Fruit fly (Drosophila melanogaster): ENCODE results near the gene CG7519.
A peak's percentile ranks its signal among the peaks of the same experiment; 100 is the strongest.

Gene CG7519

dm6 chr3L:21458736-21459135, 34.1 kb upstream of the CG7519 start:
- TF ChIP-seq EcR (GFP tag; optimal IDR thresholded peaks at IDR 0.05) = no peak
- TF ChIP-seq Ets98B (GFP tag; IDR thresholded peaks at IDR 0.05) = no peak
- TF ChIP-seq CG15710 (tag; optimal IDR thresholded peaks at IDR 0.05) = no peak
- no peak for TF ChIP-seq CG9948 (tag; optimal IDR thresholded peaks at IDR 0.05)
- no peak for TF ChIP-seq CG12605 (GFP tag; IDR thresholded peaks at IDR 0.05)
- TF ChIP-seq Snoo (tag; optimal IDR thresholded peaks at IDR 0.05) = no peak
- TF ChIP-seq CG34367 (tag; optimal IDR thresholded peaks at IDR 0.05) = no peak

dm6 chr3L:21460149-21460873, 32.6 kb upstream of the CG7519 start:
- TF ChIP-seq CG32121 (GFP tag; IDR thresholded peaks at IDR 0.05) (no peak), CG10348 (GFP tag; IDR thresholded peaks at IDR 0.05) (no peak), CG13204 (GFP tag; optimal IDR thresholded peaks at IDR 0.05) (no peak), rn (GFP tag; IDR thresholded peaks at IDR 0.05) (no peak), CG4496 (GFP tag; IDR thresholded peaks at IDR 0.05) (no peak), CG9948 (tag; optimal IDR thresholded peaks at IDR 0.05) (no peak), Snoo (tag; optimal IDR thresholded peaks at IDR 0.05) (no peak), Ets98B (GFP tag; IDR thresholded peaks at IDR 0.05) (no peak), fd96Ca (GFP tag; IDR thresholded peaks at IDR 0.05) (no peak), Pif1A (GFP tag; optimal IDR thresholded peaks at IDR 0.05) (no peak), CG8301 (tag; optimal IDR thresholded peaks at IDR 0.05) (no peak), CG15710 (tag; optimal IDR thresholded peaks at IDR 0.05) (no peak), CG14655 (GFP tag; optimal IDR thresholded peaks at IDR 0.05) (no peak), CG12605 (GFP tag; IDR thresholded peaks at IDR 0.05) (no peak), CG8159 (tag; optimal IDR thresholded peaks at IDR 0.05) (no peak), EcR (GFP tag; optimal IDR thresholded peaks at IDR 0.05) (no peak), CG17806 (tag; optimal IDR thresholded peaks at IDR 0.05) (no peak)

dm6 chr3L:21462860-21463259, 30.0 kb upstream of the CG7519 start:
- TF ChIP-seq CG12605 (GFP tag; IDR thresholded peaks at IDR 0.05) (no peak), CG14655 (GFP tag; optimal IDR thresholded peaks at IDR 0.05) (peak; percentile 15), Pif1B (GFP tag; optimal IDR thresholded peaks at IDR 0.05) (no peak)

dm6 chr3L:21464240-21464639, 28.6 kb upstream of the CG7519 start:
- TF ChIP-seq CG10348 (GFP tag; IDR thresholded peaks at IDR 0.05) (no peak), CG4496 (GFP tag; IDR thresholded peaks at IDR 0.05) (no peak), Ets98B (GFP tag; IDR thresholded peaks at IDR 0.05) (no peak), CG12605 (GFP tag; IDR thresholded peaks at IDR 0.05) (no peak), CG9948 (tag; optimal IDR thresholded peaks at IDR 0.05) (no peak), gl (tag; optimal IDR thresholded peaks at IDR 0.05) (no peak), Snoo (tag; optimal IDR thresholded peaks at IDR 0.05) (no peak), Pif1A (GFP tag; optimal IDR thresholded peaks at IDR 0.05) (peak; percentile 21), CG14655 (GFP tag; optimal IDR thresholded peaks at IDR 0.05) (no peak), CG8159 (tag; optimal IDR thresholded peaks at IDR 0.05) (no peak), CG17806 (tag; optimal IDR thresholded peaks at IDR 0.05) (no peak), EcR (GFP tag; optimal IDR thresholded peaks at IDR 0.05) (no peak), Pif1B (GFP tag; optimal IDR thresholded peaks at IDR 0.05) (peak; percentile 10)

dm6 chr3L:21465261-21466112, 27.4 kb upstream of the CG7519 start:
- TF ChIP-seq gl (tag; optimal IDR thresholded peaks at IDR 0.05) (no peak), CG34367 (tag; optimal IDR thresholded peaks at IDR 0.05) (no peak), CG14655 (GFP tag; optimal IDR thresholded peaks at IDR 0.05) (no peak), CG12605 (GFP tag; IDR thresholded peaks at IDR 0.05) (no peak), CG8159 (tag; optimal IDR thresholded peaks at IDR 0.05) (no peak), Pif1B (GFP tag; optimal IDR thresholded peaks at IDR 0.05) (no peak), CG13204 (GFP tag; optimal IDR thresholded peaks at IDR 0.05) (no peak), CG17806 (tag; optimal IDR thresholded peaks at IDR 0.05) (no peak), CG10348 (GFP tag; IDR thresholded peaks at IDR 0.05) (no peak), CG8301 (tag; optimal IDR thresholded peaks at IDR 0.05) (no peak), D1 (tag; optimal IDR thresholded peaks at IDR 0.05) (no peak), fd96Ca (GFP tag; IDR thresholded peaks at IDR 0.05) (no peak), EcR (GFP tag; optimal IDR thresholded peaks at IDR 0.05) (no peak), CG32121 (GFP tag; IDR thresholded peaks at IDR 0.05) (no peak), Pif1A (GFP tag; optimal IDR thresholded peaks at IDR 0.05) (no peak), Ets98B (GFP tag; IDR thresholded peaks at IDR 0.05) (no peak), CG15710 (tag; optimal IDR thresholded peaks at IDR 0.05) (no peak), CG9948 (tag; optimal IDR thresholded peaks at IDR 0.05) (no peak), rn (GFP tag; IDR thresholded peaks at IDR 0.05) (no peak)

dm6 chr3L:21471895-21472294, 21.0 kb upstream of the CG7519 start:
- TF ChIP-seq CG34367 (tag; optimal IDR thresholded peaks at IDR 0.05) (no peak), CG4496 (GFP tag; IDR thresholded peaks at IDR 0.05) (no peak), CG14655 (GFP tag; optimal IDR thresholded peaks at IDR 0.05) (no peak), Ets98B (GFP tag; IDR thresholded peaks at IDR 0.05) (no peak), CG9948 (tag; optimal IDR thresholded peaks at IDR 0.05) (no peak), Pif1A (GFP tag; optimal IDR thresholded peaks at IDR 0.05) (no peak), CG13204 (GFP tag; optimal IDR thresholded peaks at IDR 0.05) (no peak), D1 (tag; optimal IDR thresholded peaks at IDR 0.05) (no peak), rn (GFP tag; IDR thresholded peaks at IDR 0.05) (no peak), CG10348 (GFP tag; IDR thresholded peaks at IDR 0.05) (no peak), EcR (GFP tag; optimal IDR thresholded peaks at IDR 0.05) (no peak), fd96Ca (GFP tag; IDR thresholded peaks at IDR 0.05) (no peak), Snoo (tag; optimal IDR thresholded peaks at IDR 0.05) (no peak), CG15710 (tag; optimal IDR thresholded peaks at IDR 0.05) (no peak)
